Worm (Caenorhabditis elegans) whole organism, late embryonic: Measurements from ENCODE around the gene C50F4.12.

Source experiments
- C38D4.7 ChIP-seq: fragments of 200-800 bp; sonication (Bioruptor generic); optimal IDR thresholded peaks from 2 replicates; lab custom pipeline; 2018; ENCODE audit warnings: mild to moderate bottlenecking, missing genetic modification characterization, moderate library complexity, missing compliant biosample characterization
- K02D7.2 ChIP-seq: sonication (generic microtip); optimal IDR thresholded peaks from 2 replicates; lab custom pipeline; 2017; ENCODE audit warnings: mild to moderate bottlenecking, missing genetic modification characterization, missing compliant biosample characterization
- Y22D7AL.16 ChIP-seq: sonication (generic microtip); optimal IDR thresholded peaks from 2 replicates; lab custom pipeline; 2016; ENCODE audit warnings: missing genetic modification characterization, missing compliant biosample characterization
- ahr-1 ChIP-seq: sonication (generic microtip); optimal IDR thresholded peaks from 2 replicates; lab custom pipeline; 2016; ENCODE audit warnings: missing genetic modification characterization, missing compliant biosample characterization
- ama-1 ChIP-seq: fragments of 150-350 bp; optimal IDR thresholded peaks from 2 replicates; lab custom pipeline; 2014
- ceh-14 ChIP-seq: sonication (generic microtip); optimal IDR thresholded peaks from 2 replicates; lab custom pipeline; 2016; ENCODE audit warnings: missing genotype, missing genetic modification characterization, missing compliant biosample characterization
- ceh-18 ChIP-seq: sonication (generic microtip); optimal IDR thresholded peaks from 2 replicates; lab custom pipeline; 2016; ENCODE audit warnings: missing genetic modification characterization, missing compliant biosample characterization
- ceh-19 ChIP-seq: fragments of 200-800 bp; sonication (Bioruptor generic); optimal IDR thresholded peaks from 2 replicates; lab custom pipeline; 2018; ENCODE audit warnings: mild to moderate bottlenecking, missing genetic modification characterization, missing compliant biosample characterization
- ceh-22 ChIP-seq: sonication (generic microtip); optimal IDR thresholded peaks from 2 replicates; lab custom pipeline; 2017; ENCODE audit warnings: missing biosample characterization, missing genetic modification characterization
- ceh-45 ChIP-seq: fragments of 200-800 bp; sonication (Bioruptor generic); IDR thresholded peaks from 2 replicates; pipeline ENCODE4 v1.3.6; 2022; ENCODE audit warnings: missing genetic modification reagents, missing genetic modification characterization, missing compliant biosample characterization
- ceh-48 ChIP-seq: sonication (generic microtip); optimal IDR thresholded peaks from 2 replicates; lab custom pipeline; 2016; ENCODE audit warnings: missing genetic modification characterization, inconsistent platforms, missing compliant biosample characterization
- ceh-6 ChIP-seq: fragments of 200-800 bp; sonication (Bioruptor generic); optimal IDR thresholded peaks from 2 replicates; lab custom pipeline; 2018; ENCODE audit warnings: mild to moderate bottlenecking, missing genetic modification characterization, missing compliant biosample characterization
- ceh-9 ChIP-seq: sonication (generic microtip); optimal IDR thresholded peaks from 2 replicates; lab custom pipeline; 2016; ENCODE audit warnings: mild to moderate bottlenecking, missing genetic modification characterization, inconsistent platforms, missing compliant biosample characterization
- che-1 ChIP-seq: sonication (generic microtip); optimal IDR thresholded peaks from 2 replicates; lab custom pipeline; 2016; ENCODE audit warnings: mild to moderate bottlenecking, missing genetic modification characterization, missing compliant biosample characterization
- elt-2 ChIP-seq: sonication (generic microtip); optimal IDR thresholded peaks from 2 replicates; lab custom pipeline; 2016; ENCODE audit warnings: missing genetic modification reagents, missing genetic modification characterization, missing compliant biosample characterization
- ets-4 ChIP-seq: sonication (generic microtip); optimal IDR thresholded peaks from 2 replicates; lab custom pipeline; 2016; ENCODE audit warnings: missing genetic modification characterization, missing compliant biosample characterization
- eyg-1 ChIP-seq: sonication (generic microtip); optimal IDR thresholded peaks from 2 replicates; lab custom pipeline; 2016; ENCODE audit warnings: missing genotype, missing genetic modification characterization, missing compliant biosample characterization
- fax-1 ChIP-seq: sonication (generic microtip); optimal IDR thresholded peaks from 2 replicates; lab custom pipeline; 2016; ENCODE audit warnings: missing genotype, missing genetic modification characterization, missing compliant biosample characterization
- fkh-10 ChIP-seq: fragments of 150-350 bp; optimal IDR thresholded peaks from 2 replicates; lab custom pipeline; 2014; ENCODE audit warnings: missing biosample characterization, missing genetic modification reagents, missing genetic modification characterization
- gmeb-2 ChIP-seq: sonication (generic microtip); optimal IDR thresholded peaks from 2 replicates; lab custom pipeline; 2016; ENCODE audit warnings: missing genetic modification characterization, inconsistent platforms, missing compliant biosample characterization
- hlh-13 ChIP-seq: fragments of 200-800 bp; sonication (Bioruptor generic); optimal IDR thresholded peaks from 2 replicates; lab custom pipeline; 2018; ENCODE audit warnings: mild to moderate bottlenecking, missing genetic modification characterization, missing compliant biosample characterization
- hlh-15 ChIP-seq: sonication (generic microtip); optimal IDR thresholded peaks from 2 replicates; lab custom pipeline; 2016; ENCODE audit warnings: missing genetic modification characterization, missing compliant biosample characterization
- hlh-6 ChIP-seq: sonication (generic microtip); optimal IDR thresholded peaks from 2 replicates; lab custom pipeline; 2016; ENCODE audit warnings: missing genotype, missing genetic modification characterization, missing compliant biosample characterization
- hlh-8 ChIP-seq: sonication (generic microtip); optimal IDR thresholded peaks from 2 replicates; lab custom pipeline; 2016; ENCODE audit warnings: missing genotype, missing genetic modification characterization, missing compliant biosample characterization
- nfya-1 ChIP-seq: sonication (generic microtip); optimal IDR thresholded peaks from 2 replicates; lab custom pipeline; 2017; ENCODE audit warnings: missing genetic modification characterization, mild to moderate bottlenecking, missing compliant biosample characterization, antibody characterized with exemption, moderate library complexity
- odd-2 ChIP-seq: sonication (generic microtip); optimal IDR thresholded peaks from 2 replicates; lab custom pipeline; 2017; ENCODE audit warnings: antibody characterized with exemption, mild to moderate bottlenecking, missing genetic modification characterization, missing compliant biosample characterization
- pag-3 ChIP-seq: sonication (generic microtip); optimal IDR thresholded peaks from 2 replicates; lab custom pipeline; 2016; ENCODE audit warnings: missing compliant biosample characterization, missing genetic modification characterization, borderline replicate concordance
- pat-9 ChIP-seq: fragments of 200-800 bp; sonication (Bioruptor generic); optimal IDR thresholded peaks from 2 replicates; lab custom pipeline; 2018; ENCODE audit warnings: mild to moderate bottlenecking, missing genetic modification characterization, moderate library complexity, missing compliant biosample characterization
- pqm-1 ChIP-seq: sonication (generic microtip); optimal IDR thresholded peaks from 2 replicates; lab custom pipeline; 2016; ENCODE audit warnings: missing genetic modification characterization, missing compliant biosample characterization
- pros-1 ChIP-seq: fragments of 150-350 bp; optimal IDR thresholded peaks from 2 replicates; lab custom pipeline; 2014; ENCODE audit warnings: missing biosample characterization, missing genetic modification reagents, missing genetic modification characterization
- sdc-2 ChIP-seq: sonication (generic microtip); optimal IDR thresholded peaks from 2 replicates; lab custom pipeline; 2016; ENCODE audit warnings: missing genotype, missing genetic modification characterization, missing compliant biosample characterization
- sox-4 ChIP-seq: sonication (generic microtip); optimal IDR thresholded peaks from 2 replicates; lab custom pipeline; 2017; ENCODE audit warnings: mild to moderate bottlenecking, missing genetic modification characterization, inconsistent platforms, missing compliant biosample characterization
- syd-9 ChIP-seq: sonication (generic microtip); optimal IDR thresholded peaks from 2 replicates; lab custom pipeline; 2016; ENCODE audit warnings: mild to moderate bottlenecking, missing genetic modification characterization, moderate library complexity, missing compliant biosample characterization
- tbx-2 ChIP-seq: sonication (generic microtip); optimal IDR thresholded peaks from 2 replicates; lab custom pipeline; 2016; ENCODE audit warnings: missing genetic modification characterization, missing compliant biosample characterization
- tbx-7 ChIP-seq: sonication (generic microtip); optimal IDR thresholded peaks from 2 replicates; lab custom pipeline; 2016; ENCODE audit warnings: missing genotype, missing genetic modification characterization, missing compliant biosample characterization
- unc-42 ChIP-seq: sonication (generic microtip); optimal IDR thresholded peaks from 2 replicates; lab custom pipeline; 2016; ENCODE audit warnings: missing genotype, missing genetic modification characterization, missing compliant biosample characterization
- unc-86 ChIP-seq: sonication (generic microtip); optimal IDR thresholded peaks from 2 replicates; lab custom pipeline; 2016; ENCODE audit warnings: missing genetic modification characterization, missing compliant biosample characterization
- zip-5 ChIP-seq: sonication (generic microtip); optimal IDR thresholded peaks from 2 replicates; lab custom pipeline; 2016; ENCODE audit warnings: missing genetic modification characterization, missing compliant biosample characterization
- ztf-16 ChIP-seq: sonication (generic microtip); optimal IDR thresholded peaks from 2 replicates; lab custom pipeline; 2017; ENCODE audit warnings: missing genetic modification characterization, missing compliant biosample characterization

The C50F4.12 gene

ce11 chrV:9503152-9503817 lies 36.3 kb downstream of the C50F4.12 start (continued):
- TF ChIP-seq ceh-22 (tag; lab: Kevin White, UChicago) (no peak), tbx-7 (tag; lab: Kevin White, UChicago) (peak; percentile 41), sdc-2 (tag; lab: Kevin White, UChicago) (peak; percentile 78), odd-2 (tag; lab: Kevin White, UChicago) (peak; percentile 39), hlh-13 (GFP tag; lab: Kevin White, UChicago) (peak; percentile 90), hlh-8 (tag; lab: Kevin White, UChicago) (peak; percentile 59), pqm-1 (tag; lab: Kevin White, UChicago) (peak; percentile 45), zip-5 (tag; lab: Kevin White, UChicago) (peak; percentile 47), pag-3 (tag; lab: Kevin White, UChicago) (peak; percentile 11), pros-1 (tag; lab: Kevin White, UChicago) (peak; percentile 15), Y22D7AL.16 (tag; lab: Kevin White, UChicago) (peak; percentile 76), C38D4.7 (GFP tag; lab: Kevin White, UChicago) (peak; percentile 83), sox-4 (tag; lab: Kevin White, UChicago) (peak; percentile 78), che-1 (peak; percentile 84), unc-42 (tag; lab: Kevin White, UChicago) (peak; percentile 84), fax-1 (tag; lab: Kevin White, UChicago) (peak; percentile 72), tbx-2 (tag; lab: Kevin White, UChicago) (peak; percentile 80), ahr-1 (tag; lab: Kevin White, UChicago) (peak; percentile 49), ceh-14 (peak; percentile 45), ceh-18 (peak; percentile 74), elt-2 (tag; lab: Kevin White, UChicago) (peak; percentile 91), ceh-45 (GFP tag; lab: Robert Waterston, UW) (peak; percentile 74; the same call in 1 of the 2 replicates), hlh-15 (tag; lab: Kevin White, UChicago) (peak; percentile 65), gmeb-2 (tag; lab: Kevin White, UChicago) (peak; percentile 92), syd-9 (tag; lab: Kevin White, UChicago) (peak; percentile 88), ceh-6 (GFP tag; lab: Kevin White, UChicago) (peak; percentile 93), ama-1 (lab: Kevin White, UChicago) (no peak), nfya-1 (peak; percentile 59), ceh-48 (tag; lab: Kevin White, UChicago) (peak; percentile 78), K02D7.2 (tag; lab: Kevin White, UChicago) (peak; percentile 85), pat-9 (tag; lab: Kevin White, UChicago) (peak; percentile 90), ztf-16 (peak; percentile 87), unc-86 (tag; lab: Kevin White, UChicago) (peak; percentile 88)

ce11 chrV:9500826-9501451 lies 38.6 kb downstream of the C50F4.12 start, which contains the start of gene swt-5:
Gene swt-5 (plus strand): TSS chrV:9501401.
- no peak for TF ChIP-seq hlh-6
- no peak for TF ChIP-seq gmeb-2 (tag; lab: Kevin White, UChicago)
- TF ChIP-seq C38D4.7 (GFP tag; lab: Kevin White, UChicago), result no peak
- TF ChIP-seq pag-3 (tag; lab: Kevin White, UChicago), result no peak
- no peak for TF ChIP-seq ceh-48 (tag; lab: Kevin White, UChicago)
- TF ChIP-seq ceh-19 (GFP tag; lab: Kevin White, UChicago), result no peak

DNA sequence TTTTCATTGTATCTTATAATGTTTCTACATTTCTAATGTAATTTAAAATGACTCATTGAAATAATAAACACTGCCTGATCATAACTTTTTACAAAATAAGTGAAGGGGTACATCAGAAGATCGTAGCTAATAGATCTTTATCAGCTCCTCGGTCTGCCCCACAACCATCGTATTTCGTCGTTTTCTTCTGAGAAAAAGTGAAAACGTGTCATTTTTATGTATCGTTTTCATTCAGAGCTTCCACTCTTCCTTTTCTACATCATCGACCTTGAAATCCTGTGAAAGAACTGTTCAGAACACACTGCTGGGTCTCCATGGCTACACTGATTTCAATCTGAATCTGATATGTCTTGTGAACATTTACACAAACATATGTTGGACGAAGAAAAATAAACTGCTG lies 40.2 kb downstream of the C50F4.12 start:
- TF ChIP-seq eyg-1 (tag; lab: Kevin White, UChicago), result no peak
- no peak for TF ChIP-seq elt-2 (tag; lab: Kevin White, UChicago)
- no peak for TF ChIP-seq pat-9 (tag; lab: Kevin White, UChicago)
- TF ChIP-seq unc-86 (tag; lab: Kevin White, UChicago), result no peak
- TF ChIP-seq ceh-9 (tag; lab: Kevin White, UChicago), result no peak
- TF ChIP-seq ahr-1 (tag; lab: Kevin White, UChicago), result no peak
- no peak for TF ChIP-seq hlh-15 (tag; lab: Kevin White, UChicago)
- TF ChIP-seq fkh-10, result no peak
- TF ChIP-seq pag-3 (tag; lab: Kevin White, UChicago), result no peak
- no peak for TF ChIP-seq ceh-45 (GFP tag; lab: Robert Waterston, UW)
- no peak for TF ChIP-seq ets-4 (tag; lab: Kevin White, UChicago)
